Worm (Caenorhabditis elegans) whole organism, mixed stage, embryonic: ENCODE measurements around the gene nhr-186.

Experiments used
- bed-3 ChIP-seq: fragments of 200-800 bp; sonication (Bioruptor generic); optimal IDR thresholded peaks from 3 replicates; lab custom pipeline; 2018; ENCODE audit warnings: mild to moderate bottlenecking, missing genetic modification characterization, moderate library complexity, missing compliant biosample characterization
- blmp-1 ChIP-seq: fragments of 150-350 bp; optimal IDR thresholded peaks from 2 replicates; lab custom pipeline; 2014; ENCODE audit warnings: missing biosample characterization, missing genetic modification characterization
- ceh-39 ChIP-seq: fragments of 150-350 bp; optimal IDR thresholded peaks from 2 replicates; lab custom pipeline; 2014; ENCODE audit warnings: missing biosample characterization, missing genetic modification characterization
- ceh-43 ChIP-seq: fragments of 200-800 bp; sonication (Bioruptor generic); optimal IDR thresholded peaks from 2 replicates; lab custom pipeline; 2018; ENCODE audit warnings: mild to moderate bottlenecking, missing genetic modification characterization, moderate library complexity, missing compliant biosample characterization
- ceh-83 ChIP-seq: fragments of 200-800 bp; sonication (Bioruptor generic); optimal IDR thresholded peaks from 2 replicates; lab custom pipeline; 2018; ENCODE audit warnings: mild to moderate bottlenecking, missing genetic modification characterization, missing compliant biosample characterization
- ces-1 ChIP-seq: fragments of 150-350 bp; optimal IDR thresholded peaks from 2 replicates; lab custom pipeline; 2014; ENCODE audit warnings: missing biosample characterization, missing genetic modification reagents, missing genetic modification characterization
- drap-1 ChIP-seq: fragments of 200-800 bp; sonication (Bioruptor generic); optimal IDR thresholded peaks from 3 replicates; lab custom pipeline; 2018; ENCODE audit warnings: mild to moderate bottlenecking, missing genetic modification characterization, missing compliant biosample characterization
- elt-1 ChIP-seq: sonication (generic microtip); optimal IDR thresholded peaks from 2 replicates; lab custom pipeline; 2017; ENCODE audit warnings: missing genetic modification characterization, mild to moderate bottlenecking, missing compliant biosample characterization, antibody characterized with exemption, moderate library complexity, borderline replicate concordance; ENCODE audit not compliant: insufficient read depth
- elt-3 ChIP-seq: fragments of 150-350 bp; optimal IDR thresholded peaks from 2 replicates; lab custom pipeline; 2014; ENCODE audit warnings: missing biosample characterization, missing genetic modification characterization
- flh-1 ChIP-seq: fragments of 200-800 bp; sonication (Bioruptor generic); optimal IDR thresholded peaks from 2 replicates; lab custom pipeline; 2018; ENCODE audit warnings: mild to moderate bottlenecking, missing genetic modification characterization, moderate library complexity, missing compliant biosample characterization
- ham-2 ChIP-seq: fragments of 200-800 bp; sonication (Bioruptor generic); optimal IDR thresholded peaks from 2 replicates; lab custom pipeline; 2018; ENCODE audit warnings: mild to moderate bottlenecking, missing genetic modification characterization, missing compliant biosample characterization
- hlh-1 ChIP-seq: fragments of 150-350 bp; optimal IDR thresholded peaks from 2 replicates; lab custom pipeline; 2014; ENCODE audit warnings: missing biosample characterization, missing genetic modification reagents, missing genetic modification characterization
- lin-13 ChIP-seq: fragments of 150-350 bp; optimal IDR thresholded peaks from 2 replicates; lab custom pipeline; 2014; ENCODE audit warnings: missing biosample characterization, missing genetic modification characterization
- lin-32 ChIP-seq: fragments of 200-800 bp; sonication (Bioruptor generic); optimal IDR thresholded peaks from 2 replicates; lab custom pipeline; 2018; ENCODE audit warnings: mild to moderate bottlenecking, missing genetic modification characterization, missing compliant biosample characterization
- lsy-2 ChIP-seq: fragments of 150-350 bp; optimal IDR thresholded peaks from 2 replicates; lab custom pipeline; 2014; ENCODE audit warnings: missing biosample characterization, missing genetic modification characterization
- mab-5 ChIP-seq: fragments of 150-350 bp; optimal IDR thresholded peaks from 2 replicates; lab custom pipeline; 2014; ENCODE audit warnings: missing biosample characterization, missing genetic modification characterization
- mep-1 ChIP-seq: fragments of 150-350 bp; optimal IDR thresholded peaks from 2 replicates; lab custom pipeline; 2017; ENCODE audit warnings: missing biosample characterization, missing genetic modification reagents, missing genetic modification characterization, inconsistent platforms
- mls-2 ChIP-seq: sonication (generic microtip); optimal IDR thresholded peaks from 2 replicates; lab custom pipeline; 2016; ENCODE audit warnings: mild to moderate bottlenecking, missing genetic modification characterization, moderate library complexity, missing compliant biosample characterization
- nhr-12 ChIP-seq: fragments of 150-350 bp; optimal IDR thresholded peaks from 2 replicates; lab custom pipeline; 2014; ENCODE audit warnings: missing biosample characterization, missing genetic modification characterization
- nhr-2 ChIP-seq: fragments of 150-350 bp; optimal IDR thresholded peaks from 2 replicates; lab custom pipeline; 2014; ENCODE audit warnings: missing biosample characterization, missing genetic modification characterization
- nhr-237 ChIP-seq: fragments of 150-350 bp; optimal IDR thresholded peaks from 2 replicates; lab custom pipeline; 2014; ENCODE audit warnings: missing biosample characterization, missing genetic modification characterization
- nhr-28 ChIP-seq: fragments of 150-350 bp; optimal IDR thresholded peaks from 2 replicates; lab custom pipeline; 2014; ENCODE audit warnings: missing biosample characterization, missing genetic modification characterization
- pha-4 ChIP-seq: fragments of 150-350 bp; optimal IDR thresholded peaks from 2 replicates; lab custom pipeline; 2018; ENCODE audit warnings: missing biosample characterization, missing genetic modification reagents, missing genetic modification characterization
- sem-2 ChIP-seq: fragments of 200-800 bp; sonication (Bioruptor generic); optimal IDR thresholded peaks from 2 replicates; lab custom pipeline; 2018; ENCODE audit warnings: mild to moderate bottlenecking, missing genetic modification characterization, missing compliant biosample characterization
- sptf-1 ChIP-seq: sonication (generic microtip); optimal IDR thresholded peaks from 2 replicates; lab custom pipeline; 2017; ENCODE audit warnings: mild to moderate bottlenecking, missing genetic modification characterization, moderate library complexity, missing compliant biosample characterization
- tbx-8 ChIP-seq: fragments of 200-800 bp; sonication (Bioruptor generic); optimal IDR thresholded peaks from 2 replicates; lab custom pipeline; 2018; ENCODE audit warnings: mild to moderate bottlenecking, missing genetic modification characterization, moderate library complexity, missing compliant biosample characterization
- unc-120 ChIP-seq: sonication (generic microtip); optimal IDR thresholded peaks from 2 replicates; lab custom pipeline; 2017; ENCODE audit warnings: missing genetic modification characterization, missing compliant biosample characterization; ENCODE audit not compliant: poor library complexity, severe bottlenecking
- zip-8 ChIP-seq: fragments of 150-350 bp; optimal IDR thresholded peaks from 2 replicates; lab custom pipeline; 2014; ENCODE audit warnings: missing biosample characterization, missing genetic modification characterization
- ztf-11 ChIP-seq: fragments of 150-350 bp; optimal IDR thresholded peaks from 2 replicates; lab custom pipeline; 2014; ENCODE audit warnings: missing biosample characterization, missing genetic modification characterization

nhr-186 gene

ce11 chrV:3878223-3878622 is 23.5 kb upstream of the nhr-186 start, which contains the start of gene nhr-159:
nhr-159 (minus strand) TSS chrV:3878323.
- TF ChIP-seq nhr-28 (no peak), hlh-1 (tag; lab: Kevin White, UChicago) (no peak), nhr-12 (tag; lab: Kevin White, UChicago) (no peak), ham-2 (GFP tag; lab: Kevin White, UChicago) (no peak)

ce11 chrV:3877242-3877641 is 22.5 kb upstream of the nhr-186 start:
- TF ChIP-seq nhr-2 (tag; lab: Kevin White, UChicago): no peak
- TF ChIP-seq ceh-83 (GFP tag; lab: Kevin White, UChicago): no peak
- no peak for TF ChIP-seq blmp-1 (tag; lab: Kevin White, UChicago)
- no peak for TF ChIP-seq lin-32 (GFP tag; lab: Kevin White, UChicago)
- no peak for TF ChIP-seq nhr-12 (tag; lab: Kevin White, UChicago)
- no peak for TF ChIP-seq mab-5 (tag; lab: Kevin White, UChicago)
- no peak for TF ChIP-seq ham-2 (GFP tag; lab: Kevin White, UChicago)
- TF ChIP-seq drap-1 (GFP tag; lab: Kevin White, UChicago): no peak
- no peak for TF ChIP-seq nhr-237 (tag; lab: Kevin White, UChicago)
- TF ChIP-seq nhr-28: no peak
- TF ChIP-seq elt-1 (tag; lab: Kevin White, UChicago): no peak
- TF ChIP-seq hlh-1 (tag; lab: Kevin White, UChicago): no peak
- TF ChIP-seq ceh-43: no peak
- no peak for TF ChIP-seq ztf-11 (tag; lab: Kevin White, UChicago)
- no peak for TF ChIP-seq mls-2 (tag; lab: Kevin White, UChicago)
- TF ChIP-seq tbx-8 (GFP tag; lab: Kevin White, UChicago): no peak
- TF ChIP-seq bed-3 (GFP tag; lab: Kevin White, UChicago): no peak

DNA sequence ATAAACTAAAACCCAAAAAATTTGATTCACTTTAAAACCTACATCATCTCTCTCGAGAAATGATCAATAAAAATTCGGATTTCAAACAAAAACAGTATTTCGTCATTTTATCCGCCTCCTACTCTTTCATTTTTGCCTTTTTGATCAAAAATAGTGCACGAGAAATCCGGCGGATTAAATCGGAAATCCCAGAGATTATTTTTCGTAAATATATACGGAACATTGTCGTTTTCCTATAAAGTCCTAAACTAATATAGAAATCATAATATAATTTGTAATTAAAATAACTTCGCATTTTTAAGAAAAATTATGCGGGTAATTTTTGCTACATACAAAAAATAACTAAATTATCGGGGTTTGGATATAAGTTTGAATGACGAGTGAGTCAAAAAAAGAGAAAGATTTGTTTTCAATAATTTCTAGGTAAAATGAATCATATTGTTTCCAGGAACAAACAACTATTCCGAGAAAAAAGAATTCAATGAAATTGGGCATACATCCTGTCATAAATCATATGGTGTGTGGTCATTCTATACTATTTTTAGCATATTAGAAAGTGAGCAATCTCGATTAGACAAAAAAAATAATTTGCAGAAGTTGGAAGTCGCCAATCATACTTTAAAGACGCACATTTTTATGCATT is 19.5 kb upstream of the nhr-186 start, which contains the start of gene nhr-158:
nhr-158 (minus strand) TSS at position 51 of the 643 bp plus-strand sequence.
- TF ChIP-seq pha-4: no peak
- no peak for TF ChIP-seq sem-2 (GFP tag; lab: Kevin White, UChicago)
- TF ChIP-seq zip-8 (tag; lab: Kevin White, UChicago): no peak
- TF ChIP-seq ceh-39 (tag; lab: Kevin White, UChicago): no peak
- TF ChIP-seq ceh-83 (GFP tag; lab: Kevin White, UChicago): no peak
- TF ChIP-seq nhr-28: no peak
- no peak for TF ChIP-seq bed-3 (GFP tag; lab: Kevin White, UChicago)
- TF ChIP-seq lsy-2 (tag; lab: Kevin White, UChicago): no peak
- no peak for TF ChIP-seq blmp-1 (tag; lab: Kevin White, UChicago)
- no peak for TF ChIP-seq tbx-8 (GFP tag; lab: Kevin White, UChicago)
- no peak for TF ChIP-seq mep-1
- no peak for TF ChIP-seq sptf-1 (tag; lab: Kevin White, UChicago)
- TF ChIP-seq, all 35 proteins: peak for 0

DNA sequence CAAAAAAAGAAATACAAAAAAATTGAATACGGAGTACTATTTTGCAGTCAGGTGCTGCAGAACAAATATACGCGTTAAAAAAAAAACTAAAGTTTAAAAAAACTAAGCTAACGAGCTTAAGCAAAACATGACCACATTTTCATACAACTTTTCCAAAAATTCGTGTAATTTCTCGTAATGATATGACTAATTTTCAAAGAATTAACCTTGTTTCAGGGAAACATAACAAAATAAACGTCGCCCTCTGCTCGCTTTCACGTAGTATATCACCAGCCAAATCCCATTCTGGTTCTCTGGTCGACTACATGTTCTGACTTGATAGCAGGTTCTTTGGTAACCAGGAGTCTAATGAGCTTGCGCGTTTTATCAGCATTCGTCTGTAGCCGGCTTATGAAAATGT is 15.6 kb upstream of the nhr-186 start:
- TF ChIP-seq blmp-1 (tag; lab: Kevin White, UChicago) (no peak), ces-1 (GFP tag; lab: Kevin White, UChicago) (peak; percentile 37)

ce11 chrV:3868905-3869304 is 14.2 kb upstream of the nhr-186 start, which contains the start of gene nhr-157:
nhr-157 (minus strand) TSS chrV:3869005.
- no peak for TF ChIP-seq lsy-2 (tag; lab: Kevin White, UChicago)
- TF ChIP-seq lin-13 (tag; lab: Kevin White, UChicago): no peak
- TF ChIP-seq sem-2 (GFP tag; lab: Kevin White, UChicago): no peak
- no peak for TF ChIP-seq tbx-8 (GFP tag; lab: Kevin White, UChicago)
- TF ChIP-seq bed-3 (GFP tag; lab: Kevin White, UChicago): no peak
- TF ChIP-seq mls-2 (tag; lab: Kevin White, UChicago): no peak
- TF ChIP-seq nhr-12 (tag; lab: Kevin White, UChicago): no peak
- no peak for TF ChIP-seq lin-32 (GFP tag; lab: Kevin White, UChicago)
- no peak for TF ChIP-seq flh-1
- TF ChIP-seq ztf-11 (tag; lab: Kevin White, UChicago): no peak
- TF ChIP-seq nhr-28: no peak
- no peak for TF ChIP-seq elt-3 (tag; lab: Kevin White, UChicago)
- no peak for TF ChIP-seq unc-120 (tag; lab: Kevin White, UChicago)
